Worm (Caenorhabditis elegans) whole organism, late embryonic: ENCODE data around the gene Y43F8C.5.

Experiments
- nfya-1 ChIP-seq: sonication (generic microtip); optimal IDR thresholded peaks from 2 replicates; lab custom pipeline; 2017; ENCODE audit warnings: missing genetic modification characterization, mild to moderate bottlenecking, missing compliant biosample characterization, antibody characterized with exemption, moderate library complexity
- pros-1 ChIP-seq: fragments of 150-350 bp; optimal IDR thresholded peaks from 2 replicates; lab custom pipeline; 2014; ENCODE audit warnings: missing biosample characterization, missing genetic modification reagents, missing genetic modification characterization

- TF ChIP-seq nfya-1 (no peak), pros-1 (tag; lab: Kevin White, UChicago) (no peak)
Measured at ce11 chrV:19613161-19613560, 19.3 kb downstream of the Y43F8C.5 start, which contains the start of gene nlp-26.
